Comparison of ENCODE assay signal across 5 worm cellular contexts in the genomic region with DNA sequence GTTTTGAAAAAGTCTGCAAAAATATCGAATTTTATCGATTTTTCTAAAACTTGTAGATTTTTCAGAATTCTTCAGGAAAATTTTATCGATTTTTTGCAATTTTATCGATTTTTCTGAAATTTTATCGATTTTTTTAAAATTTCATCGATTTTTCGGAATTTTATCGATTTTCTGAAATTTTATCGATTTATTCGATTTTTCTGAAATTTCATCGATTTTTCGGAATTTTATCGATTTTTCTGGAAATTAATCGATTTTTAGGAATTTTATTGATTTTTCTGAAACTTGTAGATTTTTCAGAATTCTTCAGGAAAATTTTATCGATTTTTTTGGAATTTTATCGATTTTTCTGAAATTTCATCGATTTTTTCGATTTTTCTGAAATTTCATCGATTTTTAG.
TF ChIP-seq lines count a peak whose summit lies in the region.

No protein-coding gene starts in this region.

TF ChIP-seq in whole organism, L3 larva, 47 proteins besides CTCF, POLR2A, EP300 and RAD21:
- TF ChIP-seq hmg-11 (tag; optimal IDR thresholded peaks at IDR 0.05; lab: Kevin White, UChicago) (no peak), ZK546.5 (tag; optimal IDR thresholded peaks at IDR 0.05; lab: Kevin White, UChicago) (no peak), daf-12 (tag; optimal IDR thresholded peaks at IDR 0.05; lab: Kevin White, UChicago) (no peak), ceh-28 (tag; optimal IDR thresholded peaks at IDR 0.05; lab: Kevin White, UChicago) (peak; percentile 98), elt-2 (tag; optimal IDR thresholded peaks at IDR 0.05; lab: Kevin White, UChicago) (no peak)

TF ChIP-seq in whole organism, L4 larva, 104 proteins besides CTCF, POLR2A, EP300 and RAD21:
- TF ChIP-seq vab-7 (GFP tag; IDR thresholded peaks at IDR 0.05; lab: Robert Waterston, UW) (no peak), ztf-11 (tag; optimal IDR thresholded peaks at IDR 0.05; lab: Kevin White, UChicago) (no peak), ceh-28 (tag; optimal IDR thresholded peaks at IDR 0.05; lab: Kevin White, UChicago) (peak; percentile 82), nhr-28 (tag; optimal IDR thresholded peaks at IDR 0.05; lab: Kevin White, UChicago) (no peak), lim-7 (GFP tag; IDR thresholded peaks at IDR 0.05; lab: Robert Waterston, UW) (no peak), F44E2.7 (GFP tag; IDR thresholded peaks at IDR 0.05; lab: Robert Waterston, UW) (0 out of 2 replicates have a peak, but pooled peaks have one; percentile 41), pha-4 (GFP tag; IDR thresholded peaks at IDR 0.05; lab: Robert Waterston, UW) (no peak), pha-4 (tag; optimal IDR thresholded peaks at IDR 0.05; lab: Kevin White, UChicago) (no peak), mxl-2 (GFP tag; conservative IDR thresholded peaks at IDR 0.05; lab: Robert Waterston, UW) (no peak), php-3 (GFP tag; IDR thresholded peaks at IDR 0.05; lab: Robert Waterston, UW) (no peak), tag-97 (GFP tag; IDR thresholded peaks at IDR 0.05; lab: Robert Waterston, UW) (no peak), Y75B8A.6 (GFP tag; IDR thresholded peaks at IDR 0.05; lab: Robert Waterston, UW) (no peak), lin-15B (tag; optimal IDR thresholded peaks at IDR 0.05; lab: Kevin White, UChicago) (no peak), nhr-237 (tag; optimal IDR thresholded peaks at IDR 0.05; lab: Kevin White, UChicago) (no peak), lin-38 (GFP tag; IDR thresholded peaks at IDR 0.05; lab: Robert Waterston, UW) (no peak), ctbp-1 (GFP tag; IDR thresholded peaks at IDR 0.05; lab: Robert Waterston, UW) (no peak)

TF ChIP-seq in whole organism, late embryonic, 69 proteins besides CTCF, POLR2A, EP300 and RAD21:
- TF ChIP-seq ceh-48 (tag; optimal IDR thresholded peaks at IDR 0.05; lab: Kevin White, UChicago), result peak; percentile 91
- TF ChIP-seq pag-3 (tag; optimal IDR thresholded peaks at IDR 0.05; lab: Kevin White, UChicago; ENCODE audit: borderline replicate concordance), result no peak

TF ChIP-seq in whole organism, midembryonic, 9 proteins besides CTCF, POLR2A, EP300 and RAD21:
- TF ChIP-seq tab-1 (GFP tag; IDR thresholded peaks at IDR 0.05; lab: Robert Waterston, UW), result no peak
- no peak for TF ChIP-seq cog-1 (tag; optimal IDR thresholded peaks at IDR 0.05; lab: Kevin White, UChicago)
- no peak for TF ChIP-seq med-1 (GFP tag; optimal IDR thresholded peaks at IDR 0.05; lab: Kevin White, UChicago; ENCODE audit: insufficient read depth)
- peak; percentile 96 for TF ChIP-seq T22C8.4 (GFP tag; IDR thresholded peaks at IDR 0.05; lab: Robert Waterston, UW)

TF ChIP-seq in whole organism, mixed stage, embryonic, 35 proteins besides CTCF, POLR2A, EP300 and RAD21:
- TF ChIP-seq ces-1 (GFP tag; optimal IDR thresholded peaks at IDR 0.05; lab: Kevin White, UChicago) (peak; percentile 9), ceh-39 (tag; optimal IDR thresholded peaks at IDR 0.05; lab: Kevin White, UChicago) (peak; percentile 6), nhr-76 (tag; optimal IDR thresholded peaks at IDR 0.05; lab: Kevin White, UChicago) (no peak), bed-3 (GFP tag; optimal IDR thresholded peaks at IDR 0.05; lab: Kevin White, UChicago) (no peak)
